Worm (Caenorhabditis elegans) whole organism, early embryonic: ENCODE measurements around the gene col-109.

ENCODE experiments used
- ama-1 ChIP-seq: fragments of 150-350 bp; optimal IDR thresholded peaks from 2 replicates; lab custom pipeline; 2014
- ceh-13 ChIP-seq: fragments of 200-800 bp; sonication (Bioruptor generic); optimal IDR thresholded peaks from 2 replicates; lab custom pipeline; 2018; ENCODE audit warnings: mild to moderate bottlenecking, missing genetic modification characterization, missing compliant biosample characterization
- flt-1 ChIP-seq: fragments of 200-800 bp; sonication (Bioruptor generic); IDR thresholded peaks from 2 replicates; pipeline ENCODE4 v1.3.6; 2022; ENCODE audit warnings: missing genetic modification characterization, missing compliant biosample characterization
- hnd-1 ChIP-seq: sonication (generic microtip); optimal IDR thresholded peaks from 2 replicates; lab custom pipeline; 2016; ENCODE audit warnings: missing genetic modification characterization, missing compliant biosample characterization
- tbx-11 ChIP-seq: fragments of 200-800 bp; sonication (Bioruptor generic); IDR thresholded peaks from 2 replicates; pipeline ENCODE4 v1.3.6; 2022; ENCODE audit warnings: missing genetic modification characterization, missing compliant biosample characterization
- tbx-37 ChIP-seq: fragments of 200-800 bp; sonication (Bioruptor generic); conservative IDR thresholded peaks from 2 replicates; pipeline ENCODE4 v1.3.6; 2022; ENCODE audit warnings: missing genetic modification reagents, missing genetic modification characterization, missing compliant biosample characterization
- tra-4 ChIP-seq: sonication (generic microtip); optimal IDR thresholded peaks from 2 replicates; lab custom pipeline; 2017; ENCODE audit warnings: missing genetic modification characterization, missing compliant biosample characterization

- TF ChIP-seq ama-1 (lab: Kevin White, UChicago) = no peak
- no peak for TF ChIP-seq tbx-37 (GFP tag; lab: Robert Waterston, UW)
- TF ChIP-seq hnd-1 (tag; lab: Kevin White, UChicago) = no peak
- no peak for TF ChIP-seq flt-1 (GFP tag; lab: Robert Waterston, UW)
- no peak for TF ChIP-seq tra-4
- TF ChIP-seq ceh-13 (GFP tag; lab: Kevin White, UChicago) = no peak
- no peak for TF ChIP-seq tbx-11 (GFP tag; lab: Robert Waterston, UW)
Measured at ce11 chrIV:1824065-1824531, 4.0 kb upstream of the col-109 start, which contains the start of gene cmk-1.
